Fruit fly (Drosophila melanogaster): Measurements from ENCODE around the gene CG3368.

CG3368 gene

dm6 chr3R:27282286-27282685, 1.3 kb upstream of the CG3368 start, which contains the start of gene mrt (continued):
- TF ChIP-seq fru (GFP tag; optimal IDR thresholded peaks at IDR 0.05), result peak; percentile 73
- TF ChIP-seq Jra (GFP tag; optimal IDR thresholded peaks at IDR 0.05), result no peak

dm6 chr3R:27288202-27289135, 4.9 kb downstream of the CG3368 start, which contains the start of the genes bigmax and Hmu:
Gene bigmax, minus strand, starts transcription at chr3R:27288526.
Gene Hmu, plus strand, starts transcription at chr3R:27288769.
- no peak for TF ChIP-seq jim (GFP tag; optimal IDR thresholded peaks at IDR 0.05)
- peak; percentile 92 for TF ChIP-seq woc (GFP tag; optimal IDR thresholded peaks at IDR 0.05)
- no peak for TF ChIP-seq Abd-B (GFP tag; optimal IDR thresholded peaks at IDR 0.05)
- no peak for TF ChIP-seq sage (GFP tag; optimal IDR thresholded peaks at IDR 0.05)
- TF ChIP-seq OdsH (GFP tag; optimal IDR thresholded peaks at IDR 0.05), result peak; percentile 70
- TF ChIP-seq Rel (GFP tag; optimal IDR thresholded peaks at IDR 0.05), result no peak
- TF ChIP-seq Rel (tag; optimal IDR thresholded peaks at IDR 0.05), result peak; percentile 100
- no peak for TF ChIP-seq Myc (optimal IDR thresholded peaks at IDR 0.05)
- TF ChIP-seq dsf (GFP tag; optimal IDR thresholded peaks at IDR 0.05; ENCODE audit: borderline replicate concordance), result peak; percentile 82
- peak; percentile 71 for TF ChIP-seq CG32264 (GFP tag; optimal IDR thresholded peaks at IDR 0.05)
- TF ChIP-seq dl (GFP tag; optimal IDR thresholded peaks at IDR 0.05; ENCODE audit: insufficient read depth in 1 of 2, partially characterized antibody in 2 of 2), result no peak
- TF ChIP-seq Hr78 (GFP tag; optimal IDR thresholded peaks at IDR 0.05), result no peak
- TF ChIP-seq Dif (GFP tag; optimal IDR thresholded peaks at IDR 0.05; ENCODE audit: partially characterized antibody), result peak; percentile 48
- peak; percentile 93 for TF ChIP-seq Jra (GFP tag; optimal IDR thresholded peaks at IDR 0.05)
- TF ChIP-seq CrebA (GFP tag; optimal IDR thresholded peaks at IDR 0.05; ENCODE audit: borderline replicate concordance), result no peak
- peak; percentile 80 for TF ChIP-seq HLH106 (tag; optimal IDR thresholded peaks at IDR 0.05)
- TF ChIP-seq rgr (GFP tag; optimal IDR thresholded peaks at IDR 0.05), result peak; percentile 87
- no peak for TF ChIP-seq N (GFP tag; optimal IDR thresholded peaks at IDR 0.05)
- peak; percentile 47 for TF ChIP-seq dmrt93B (GFP tag; optimal IDR thresholded peaks at IDR 0.05)
- TF ChIP-seq CG9705 (GFP tag; optimal IDR thresholded peaks at IDR 0.05), result peak; percentile 68
- TF ChIP-seq Hr83 (GFP tag; optimal IDR thresholded peaks at IDR 0.05; ENCODE audit: poor library complexity, severe bottlenecking), result peak; percentile 74
- peak; percentile 75 for TF ChIP-seq br (GFP tag; optimal IDR thresholded peaks at IDR 0.05)
- TF ChIP-seq brk (GFP tag; optimal IDR thresholded peaks at IDR 0.05), result no peak
- peak; percentile 75 for TF ChIP-seq GATAd (GFP tag; optimal IDR thresholded peaks at IDR 0.05)
- TF ChIP-seq sv (GFP tag; optimal IDR thresholded peaks at IDR 0.05), result peak; percentile 82
- TF ChIP-seq pan (optimal IDR thresholded peaks at IDR 0.05), result no peak
- TF ChIP-seq h (GFP tag; optimal IDR thresholded peaks at IDR 0.05), result peak; percentile 85
- TF ChIP-seq ey (GFP tag; optimal IDR thresholded peaks at IDR 0.05), result peak; percentile 87
- TF ChIP-seq lola (GFP tag; optimal IDR thresholded peaks at IDR 0.05), result no peak
- no peak for TF ChIP-seq Vsx2 (GFP tag; optimal IDR thresholded peaks at IDR 0.05; ENCODE audit: partially characterized antibody)
- peak; percentile 93 for TF ChIP-seq Hnf4 (GFP tag; optimal IDR thresholded peaks at IDR 0.05)
- no peak for TF ChIP-seq usp (GFP tag; optimal IDR thresholded peaks at IDR 0.05)
- TF ChIP-seq Sp1 (GFP tag; optimal IDR thresholded peaks at IDR 0.05), result peak; percentile 75
- TF ChIP-seq foxo (GFP tag; optimal IDR thresholded peaks at IDR 0.05), result peak; percentile 5 to 89
- no peak for TF ChIP-seq tai (GFP tag; optimal IDR thresholded peaks at IDR 0.05)
- TF ChIP-seq Dfd (GFP tag; optimal IDR thresholded peaks at IDR 0.05), result no peak
- TF ChIP-seq psq (GFP tag; optimal IDR thresholded peaks at IDR 0.05), result peak; percentile 63
- TF ChIP-seq Mio (GFP tag; optimal IDR thresholded peaks at IDR 0.05), result no peak
- peak; percentile 83 for TF ChIP-seq fru (GFP tag; optimal IDR thresholded peaks at IDR 0.05)
